Worm (Caenorhabditis elegans): ENCODE measurements around the gene oig-5.

oig-5 gene

ce11 chrIV:14826151-14826757 is 19.3 kb downstream of the oig-5 start:
- no peak for TF ChIP-seq ets-4 (tag; optimal IDR thresholded peaks at IDR 0.05)
- no peak for TF ChIP-seq ceh-9 (tag; optimal IDR thresholded peaks at IDR 0.05)
- TF ChIP-seq ceh-34 (tag; optimal IDR thresholded peaks at IDR 0.05) = no peak
- TF ChIP-seq ceh-6 (GFP tag; optimal IDR thresholded peaks at IDR 0.05) = no peak
- TF ChIP-seq ceh-24 (tag; optimal IDR thresholded peaks at IDR 0.05) = no peak
- TF ChIP-seq pax-1 (tag; optimal IDR thresholded peaks at IDR 0.05) = no peak
- no peak for TF ChIP-seq pha-2 (tag; optimal IDR thresholded peaks at IDR 0.05)
- no peak for TF ChIP-seq pqm-1 (tag; optimal IDR thresholded peaks at IDR 0.05)
- no peak for TF ChIP-seq elt-4 (tag; optimal IDR thresholded peaks at IDR 0.05)
- TF ChIP-seq ama-1 (optimal IDR thresholded peaks at IDR 0.05) = no peak
- no peak for TF ChIP-seq nhr-11 (tag; optimal IDR thresholded peaks at IDR 0.05)
- TF ChIP-seq nfya-1 (tag; optimal IDR thresholded peaks at IDR 0.05) = no peak
- no peak for TF ChIP-seq fax-1 (tag; optimal IDR thresholded peaks at IDR 0.05)
- no peak for TF ChIP-seq C08G9.2 (tag; optimal IDR thresholded peaks at IDR 0.05)
- TF ChIP-seq ceh-2 (tag; optimal IDR thresholded peaks at IDR 0.05) = no peak
- TF ChIP-seq fkh-6 (tag; optimal IDR thresholded peaks at IDR 0.05) = no peak

ce11 chrIV:14828218-14828617 is 21.2 kb downstream of the oig-5 start:
- no peak for TF ChIP-seq hlh-15 (tag; optimal IDR thresholded peaks at IDR 0.05)
- TF ChIP-seq ceh-22 (tag; optimal IDR thresholded peaks at IDR 0.05) = no peak
- no peak for TF ChIP-seq che-1 (tag; optimal IDR thresholded peaks at IDR 0.05)
- no peak for TF ChIP-seq ceh-14 (tag; optimal IDR thresholded peaks at IDR 0.05)
- TF ChIP-seq pax-1 (tag; optimal IDR thresholded peaks at IDR 0.05) = no peak
- TF ChIP-seq eyg-1 (tag; optimal IDR thresholded peaks at IDR 0.05) = no peak
- TF ChIP-seq C38D4.7 (GFP tag; optimal IDR thresholded peaks at IDR 0.05) = no peak
- TF ChIP-seq unc-86 (tag; optimal IDR thresholded peaks at IDR 0.05) = no peak
- TF ChIP-seq nhr-232 (tag; optimal IDR thresholded peaks at IDR 0.05) = no peak
- no peak for TF ChIP-seq dve-1 (tag; optimal IDR thresholded peaks at IDR 0.05)
- TF ChIP-seq elt-4 (tag; optimal IDR thresholded peaks at IDR 0.05) = no peak
- no peak for TF ChIP-seq ttx-3 (tag; optimal IDR thresholded peaks at IDR 0.05)

- TF ChIP-seq C38D4.7 (GFP tag; optimal IDR thresholded peaks at IDR 0.05) (no peak), ama-1 (optimal IDR thresholded peaks at IDR 0.05) (no peak), unc-55 (GFP tag; optimal IDR thresholded peaks at IDR 0.05) (no peak), sdc-2 (tag; optimal IDR thresholded peaks at IDR 0.05) (no peak), fkh-6 (tag; optimal IDR thresholded peaks at IDR 0.05) (no peak), unc-42 (tag; optimal IDR thresholded peaks at IDR 0.05) (no peak), npax-4 (tag; optimal IDR thresholded peaks at IDR 0.05) (no peak), eyg-1 (tag; optimal IDR thresholded peaks at IDR 0.05) (no peak)
Observed at ce11 chrIV:14829026-14829425, 22.0 kb downstream of the oig-5 start, which contains the start of gene hhat-2. TSS of gene hhat-2 (minus strand) at chrIV:14829126.

- peak; percentile 70 for TF ChIP-seq pax-1 (tag; optimal IDR thresholded peaks at IDR 0.05)
- TF ChIP-seq ceh-31 (tag; optimal IDR thresholded peaks at IDR 0.05) = peak; percentile 21
- TF ChIP-seq nfya-1 (tag; optimal IDR thresholded peaks at IDR 0.05) = peak; percentile 13
- TF ChIP-seq pha-2 (tag; optimal IDR thresholded peaks at IDR 0.05) = no peak
Observed at ce11 chrIV:14833537-14833936, 26.5 kb downstream of the oig-5 start.

ce11 chrIV:14836885-14837284 is 29.9 kb downstream of the oig-5 start, which contains the start of gene Y57G11C.22:
TSS of gene Y57G11C.22 (plus strand) at chrIV:14837211.
- TF ChIP-seq unc-55 (GFP tag; optimal IDR thresholded peaks at IDR 0.05) = peak; percentile 23
- TF ChIP-seq syd-9 (tag; optimal IDR thresholded peaks at IDR 0.05) = no peak
- peak; percentile 11 for TF ChIP-seq nfya-1 (tag; optimal IDR thresholded peaks at IDR 0.05)
- no peak for TF ChIP-seq hlh-13 (GFP tag; optimal IDR thresholded peaks at IDR 0.05)
- peak; percentile 35 for TF ChIP-seq ceh-31 (tag; optimal IDR thresholded peaks at IDR 0.05)
- peak; percentile 37 for TF ChIP-seq unc-42 (tag; optimal IDR thresholded peaks at IDR 0.05)
